Worm (Caenorhabditis elegans): ENCODE measurements around the gene csp-2.

ce11 chrIV:6271923-6272322 is 35.6 kb upstream of the csp-2 start, which contains the start of gene srv-31:
- no peak for TF ChIP-seq nhr-76 (tag; optimal IDR thresholded peaks at IDR 0.05)
- TF ChIP-seq elt-1 (tag; optimal IDR thresholded peaks at IDR 0.05; ENCODE audit: borderline replicate concordance, insufficient read depth): no peak
- no peak for TF ChIP-seq elt-3 (tag; optimal IDR thresholded peaks at IDR 0.05)
- no peak for TF ChIP-seq blmp-1 (tag; optimal IDR thresholded peaks at IDR 0.05)
- TF ChIP-seq lsy-2 (tag; optimal IDR thresholded peaks at IDR 0.05): no peak
